Worm (Caenorhabditis elegans) whole organism, L2 larva: ENCODE measurements around the gene math-49.

Experiments
- Y55F3AM.14 ChIP-seq: fragments of 200-800 bp; sonication (Bioruptor generic); optimal IDR thresholded peaks from 2 replicates; lab custom pipeline; 2018; ENCODE audit warnings: mild to moderate bottlenecking, missing genetic modification characterization, missing compliant biosample characterization
- alr-1 ChIP-seq: fragments of 150-350 bp; optimal IDR thresholded peaks from 2 replicates; lab custom pipeline; 2014; ENCODE audit warnings: missing biosample characterization, missing genetic modification characterization
- aly-2 ChIP-seq: fragments of 150-350 bp; optimal IDR thresholded peaks from 2 replicates; lab custom pipeline; 2014; ENCODE audit warnings: missing biosample characterization, missing genetic modification characterization
- ama-1 ChIP-seq: fragments of 150-350 bp; optimal IDR thresholded peaks from 2 replicates; lab custom pipeline; 2018; ENCODE audit warnings: inconsistent platforms
- elt-1 ChIP-seq: fragments of 150-350 bp; optimal IDR thresholded peaks from 2 replicates; lab custom pipeline; 2014; ENCODE audit warnings: missing biosample characterization, missing genetic modification characterization
- elt-3 ChIP-seq: sonication (generic microtip); optimal IDR thresholded peaks from 2 replicates; lab custom pipeline; 2017; ENCODE audit warnings: missing biosample characterization, missing genetic modification characterization
- lin-11 ChIP-seq: fragments of 150-350 bp; sonication (generic microtip); optimal IDR thresholded peaks from 2 replicates; lab custom pipeline; 2014; ENCODE audit warnings: missing biosample characterization, missing genetic modification characterization, inconsistent platforms, mixed read lengths
- lin-39 ChIP-seq: fragments of 150-350 bp; optimal IDR thresholded peaks from 2 replicates; lab custom pipeline; 2014; ENCODE audit warnings: missing biosample characterization, missing genetic modification reagents, missing genetic modification characterization
- lsy-2 ChIP-seq, 2 experiments: fragments of 150-350 bp in 1 of 2; sonication (generic microtip) in 1 of 2; optimal IDR thresholded peaks; 2 replicates each; lab custom pipeline; 2014 to 2017; ENCODE audit warnings: missing biosample characterization in 2 of 2, missing genetic modification characterization in 2 of 2
- nhr-12 ChIP-seq: fragments of 150-350 bp; optimal IDR thresholded peaks from 2 replicates; lab custom pipeline; 2014; ENCODE audit warnings: missing biosample characterization, missing genetic modification characterization
- nhr-129 ChIP-seq: fragments of 150-350 bp; optimal IDR thresholded peaks from 2 replicates; lab custom pipeline; 2014; ENCODE audit warnings: missing biosample characterization, missing genetic modification characterization
- nhr-25 ChIP-seq: fragments of 150-350 bp; sonication (generic microtip); optimal IDR thresholded peaks from 3 replicates; lab custom pipeline; 2014; ENCODE audit warnings: missing biosample characterization, missing genetic modification characterization
- unc-39 ChIP-seq: fragments of 150-350 bp; optimal IDR thresholded peaks from 2 replicates; lab custom pipeline; 2014; ENCODE audit warnings: missing biosample characterization, missing genetic modification characterization
- unc-62 ChIP-seq: fragments of 150-350 bp; optimal IDR thresholded peaks from 2 replicates; lab custom pipeline; 2014; ENCODE audit warnings: missing biosample characterization, missing genetic modification reagents, missing genetic modification characterization

ce11 chrII:1989010-1989409, 33.5 kb upstream of the math-49 start, which contains the start of gene math-44:
- TF ChIP-seq lin-39 (tag; lab: Kevin White, UChicago) (no peak), nhr-25 (tag; lab: Kevin White, UChicago) (no peak), nhr-12 (tag; lab: Kevin White, UChicago) (no peak), unc-62 (GFP tag; lab: Kevin White, UChicago) (no peak), ama-1 (lab: Kevin White, UChicago) (no peak), aly-2 (tag; lab: Kevin White, UChicago) (no peak), elt-1 (tag; lab: Kevin White, UChicago) (no peak), alr-1 (tag; lab: Kevin White, UChicago) (no peak), nhr-129 (tag; lab: Kevin White, UChicago) (no peak), unc-39 (tag; lab: Kevin White, UChicago) (no peak), Y55F3AM.14 (GFP tag; lab: Kevin White, UChicago) (no peak), lin-11 (tag; lab: Kevin White, UChicago) (no peak), lsy-2 (tag; optimal IDR thresholded peaks at IDR 0.05; lab: Kevin White, UChicago) (no peak), elt-3 (tag; lab: Kevin White, UChicago) (no peak)
